Fruit fly (Drosophila melanogaster) whole organism, adult: Measurements from ENCODE around the gene miple1.

ENCODE experiments used
- CG11617 ChIP-seq: fragments of 200-800 bp; sonication (Bioruptor generic); optimal IDR thresholded peaks from 2 replicates; lab custom pipeline; 2017; ENCODE audit warnings: mild to moderate bottlenecking, missing biosample characterization, missing genetic modification reagents, missing genetic modification characterization
- CG12768 ChIP-seq: fragments of 200-800 bp; sonication (Bioruptor generic); optimal IDR thresholded peaks from 2 replicates; lab custom pipeline; 2017; ENCODE audit warnings: missing biosample characterization, missing genetic modification characterization, mild to moderate bottlenecking, moderate library complexity, missing genetic modification reagents
- CG14711 ChIP-seq: fragments of 200-800 bp; sonication (Bioruptor generic); optimal IDR thresholded peaks from 2 replicates; lab custom pipeline; 2018; ENCODE audit warnings: missing biosample characterization, mild to moderate bottlenecking, missing genetic modification characterization, moderate library complexity
- CG1620 ChIP-seq: fragments of 200-800 bp; sonication (Bioruptor generic); optimal IDR thresholded peaks from 2 replicates; lab custom pipeline; 2016; ENCODE audit warnings: missing biosample characterization, missing genetic modification characterization
- CG33017 ChIP-seq: fragments of 200-800 bp; sonication (Bioruptor generic); optimal IDR thresholded peaks from 2 replicates; lab custom pipeline; 2018; ENCODE audit warnings: missing biosample characterization, mild to moderate bottlenecking, missing genetic modification characterization, moderate library complexity
- CG5204 ChIP-seq: fragments of 200-800 bp; sonication (Bioruptor generic); optimal IDR thresholded peaks from 2 replicates; lab custom pipeline; 2016; ENCODE audit warnings: missing biosample characterization, missing genetic modification characterization
- CG7045 ChIP-seq: fragments of 200-800 bp; sonication (Bioruptor generic); optimal IDR thresholded peaks from 2 replicates; lab custom pipeline; 2017; ENCODE audit warnings: missing biosample characterization, mild to moderate bottlenecking, missing genetic modification characterization
- CG7101 ChIP-seq: fragments of 200-800 bp; sonication (Bioruptor generic); optimal IDR thresholded peaks from 2 replicates; lab custom pipeline; 2018; ENCODE audit warnings: missing biosample characterization, mild to moderate bottlenecking, missing genetic modification characterization, moderate library complexity
- Clk ChIP-seq: fragments of 200-800 bp; sonication (Bioruptor generic); optimal IDR thresholded peaks from 2 replicates; lab custom pipeline; 2017; ENCODE audit warnings: missing biosample characterization, missing genetic modification characterization
- Crg-1 ChIP-seq: fragments of 200-800 bp; sonication (Bioruptor generic); optimal IDR thresholded peaks from 2 replicates; lab custom pipeline; 2016; ENCODE audit warnings: missing biosample characterization, missing genetic modification characterization
- Hr96 ChIP-seq: fragments of 200-800 bp; sonication (Bioruptor generic); optimal IDR thresholded peaks from 2 replicates; lab custom pipeline; 2016; ENCODE audit warnings: missing biosample characterization, missing genetic modification characterization
- Mnt ChIP-seq: fragments of 200-800 bp; sonication (Bioruptor generic); optimal IDR thresholded peaks from 2 replicates; lab custom pipeline; 2016; ENCODE audit warnings: missing biosample characterization, mild to moderate bottlenecking, missing genetic modification characterization
- bab1 ChIP-seq: fragments of 200-800 bp; sonication (Bioruptor generic); optimal IDR thresholded peaks from 3 replicates; lab custom pipeline; 2019; ENCODE audit warnings: missing biosample characterization, mild to moderate bottlenecking, missing genetic modification characterization, moderate library complexity
- cic ChIP-seq: fragments of 200-800 bp; sonication (Bioruptor generic); optimal IDR thresholded peaks from 2 replicates; lab custom pipeline; 2017; ENCODE audit warnings: missing biosample characterization, mild to moderate bottlenecking, missing genetic modification characterization, moderate library complexity
- cnc ChIP-seq, 2 experiments: fragments of >200 bp; optimal IDR thresholded peaks; 2 replicates each; lab custom pipeline; 2017
- kay ChIP-seq: fragments of 200-800 bp; sonication (Bioruptor generic); peaks from one replicate; lab custom pipeline; 2016; ENCODE audit warnings: missing biosample characterization, missing genetic modification characterization, borderline replicate concordance
- ovo ChIP-seq: fragments of 200-800 bp; sonication (Bioruptor generic); optimal IDR thresholded peaks from 2 replicates; lab custom pipeline; 2016; ENCODE audit warnings: missing biosample characterization, missing genetic modification characterization
- pad ChIP-seq: fragments of 200-800 bp; sonication (Bioruptor generic); optimal IDR thresholded peaks from 3 replicates; lab custom pipeline; 2017; ENCODE audit warnings: missing biosample characterization, missing genetic modification characterization, mild to moderate bottlenecking, moderate library complexity, missing genetic modification reagents
- tj ChIP-seq: fragments of 200-800 bp; sonication (Bioruptor generic); optimal IDR thresholded peaks from 3 replicates; lab custom pipeline; 2017; ENCODE audit warnings: missing biosample characterization, mild to moderate bottlenecking, missing genetic modification characterization, moderate library complexity
- toe ChIP-seq: fragments of 200-800 bp; sonication (Bioruptor generic); optimal IDR thresholded peaks from 2 replicates; lab custom pipeline; 2016; ENCODE audit warnings: missing biosample characterization, missing genetic modification characterization

The miple1 gene

DNA sequence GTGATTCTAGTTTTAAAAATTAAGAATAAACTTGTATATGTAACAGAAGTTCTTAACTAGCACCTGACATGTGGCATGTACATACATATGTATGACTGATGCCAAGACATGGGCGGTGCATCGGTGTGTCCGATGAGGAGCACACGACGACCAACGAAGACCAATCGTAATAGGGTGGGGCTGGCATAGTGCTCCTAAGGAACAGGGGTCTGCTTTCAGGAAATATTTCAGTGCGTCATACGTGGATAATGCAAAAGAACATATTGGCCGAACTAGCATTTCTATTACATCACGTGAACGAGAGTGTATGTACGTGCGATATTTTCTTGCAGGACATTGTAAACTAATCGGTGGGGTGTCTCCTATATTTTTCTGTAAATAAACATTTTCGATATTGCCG is at the start of gene miple1:
Gene miple1 (plus strand): TSS at position 217 of the 400 bp plus-strand sequence.
- TF ChIP-seq tj (GFP tag; lab: Kevin White, UChicago) (no peak), CG12768 (GFP tag; lab: Kevin White, UChicago) (no peak), CG33017 (tag; lab: Kevin White, UChicago) (no peak), CG1620 (GFP tag; lab: Kevin White, UChicago) (no peak), CG11617 (GFP tag; lab: Kevin White, UChicago) (no peak), pad (GFP tag; lab: Kevin White, UChicago) (no peak), bab1 (GFP tag; lab: Kevin White, UChicago) (no peak), kay (GFP tag; lab: Kevin White, UChicago) (no peak)

DNA sequence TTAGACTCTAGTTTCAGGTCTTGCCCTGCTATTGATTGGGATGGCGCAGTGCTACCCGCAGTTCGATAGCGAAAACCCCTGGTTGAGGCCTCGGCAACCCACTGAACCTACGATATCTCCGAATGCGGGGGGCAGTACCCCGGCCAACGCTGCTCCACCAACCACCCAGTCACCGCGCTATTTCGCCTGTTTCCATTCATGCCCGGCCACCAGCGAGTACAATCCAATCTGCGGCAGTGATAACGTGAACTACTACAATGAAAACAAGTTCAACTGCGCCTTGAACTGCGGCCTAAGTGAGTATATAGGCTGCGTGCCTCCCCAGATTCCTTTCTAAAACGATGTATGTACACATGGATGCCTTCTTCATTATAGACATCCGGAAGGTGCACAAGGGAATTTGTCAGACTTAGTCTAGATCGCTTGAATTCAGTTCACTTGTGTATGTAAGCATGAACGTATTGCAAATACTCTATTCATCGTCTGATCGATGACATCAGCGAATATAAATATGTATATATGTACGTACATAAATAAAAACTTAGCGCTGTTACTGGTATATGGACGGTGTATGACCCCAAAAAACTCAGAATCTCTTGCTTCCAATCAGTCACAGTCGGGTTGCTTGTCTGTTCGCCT is 49.5 kb upstream of the miple1 start, which contains the start of gene CG13877:
Gene CG13877 (plus strand): TSS at position 589 of the 639 bp plus-strand sequence.
- peak; percentile 88 for TF ChIP-seq cic
- TF ChIP-seq CG7045 (GFP tag; lab: Kevin White, UChicago) = no peak
- no peak for TF ChIP-seq CG33017 (tag; lab: Kevin White, UChicago)
- TF ChIP-seq pad (GFP tag; lab: Kevin White, UChicago) = no peak
- no peak for TF ChIP-seq cnc (optimal IDR thresholded peaks at IDR 0.05; lab: Kevin White, UChicago)

DNA sequence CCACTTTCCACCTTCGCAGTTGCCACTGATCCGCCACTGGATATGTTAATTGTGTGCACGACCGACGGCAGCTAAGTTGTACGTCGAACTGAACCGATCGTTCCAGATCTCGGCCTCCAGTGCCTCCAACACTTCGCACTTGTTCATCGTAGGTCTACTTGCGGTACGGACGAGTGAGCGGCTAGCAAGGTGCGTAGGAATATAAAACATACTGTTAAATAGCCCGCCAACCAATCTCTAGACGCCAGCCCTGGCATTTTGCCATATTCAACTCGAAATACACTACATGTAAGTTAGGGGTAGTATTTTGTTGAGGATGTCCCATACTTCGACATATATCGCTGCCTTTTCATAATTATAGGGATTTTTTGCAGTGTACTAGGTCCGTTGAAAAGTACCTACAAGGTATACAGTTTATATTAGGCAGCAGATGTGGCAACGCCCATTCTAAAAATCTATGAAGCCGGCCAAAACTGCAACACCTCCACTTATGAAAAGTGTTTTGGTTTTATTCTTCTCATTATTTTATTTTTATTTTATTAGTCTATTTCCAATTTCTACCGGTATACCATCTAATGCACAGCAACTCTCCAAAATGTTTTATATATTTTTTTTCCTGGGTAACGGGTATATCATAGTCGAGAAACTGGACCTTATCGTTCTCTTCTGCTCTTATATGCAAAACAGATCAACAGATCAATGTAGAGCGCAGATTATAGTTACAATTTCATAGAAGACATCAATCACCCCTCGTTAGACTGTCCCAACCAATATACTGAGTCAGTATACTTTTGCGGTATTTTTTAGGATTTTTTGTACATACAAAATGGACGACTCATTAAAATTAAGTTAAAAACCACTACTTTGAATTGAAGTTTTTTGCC is 43.8 kb upstream of the miple1 start, which contains the start of the genes pyx and CG33229:
Gene pyx (minus strand): TSS at position 51 of the 884 bp plus-strand sequence.
Gene CG33229 (plus strand): TSS at position 834 of the 884 bp plus-strand sequence.
- TF ChIP-seq tj (GFP tag; lab: Kevin White, UChicago) (peak; percentile 58), bab1 (GFP tag; lab: Kevin White, UChicago) (peak; percentile 72), CG12768 (GFP tag; lab: Kevin White, UChicago) (peak; percentile 86), Crg-1 (GFP tag; lab: Kevin White, UChicago) (peak; percentile 73), CG11617 (GFP tag; lab: Kevin White, UChicago) (peak; percentile 79), cic (no peak), cnc (optimal IDR thresholded peaks at IDR 0.05; lab: Kevin White, UChicago) (no peak), kay (GFP tag; lab: Kevin White, UChicago) (no peak), CG1620 (GFP tag; lab: Kevin White, UChicago) (peak; percentile 75), CG7045 (GFP tag; lab: Kevin White, UChicago) (peak; percentile 80), CG33017 (tag; lab: Kevin White, UChicago) (peak; percentile 63), Mnt (GFP tag; lab: Kevin White, UChicago) (peak; percentile 52), pad (GFP tag; lab: Kevin White, UChicago) (peak; percentile 64), Hr96 (GFP tag; lab: Kevin White, UChicago) (peak; percentile 84), CG7101 (tag; lab: Kevin White, UChicago) (peak; percentile 74), ovo (GFP tag; lab: Kevin White, UChicago) (peak; percentile 79), toe (peak; percentile 91), CG5204 (GFP tag; lab: Kevin White, UChicago) (no peak), CG14711 (tag; lab: Kevin White, UChicago) (peak; percentile 18), Clk (GFP tag; lab: Kevin White, UChicago) (peak; percentile 40)

DNA sequence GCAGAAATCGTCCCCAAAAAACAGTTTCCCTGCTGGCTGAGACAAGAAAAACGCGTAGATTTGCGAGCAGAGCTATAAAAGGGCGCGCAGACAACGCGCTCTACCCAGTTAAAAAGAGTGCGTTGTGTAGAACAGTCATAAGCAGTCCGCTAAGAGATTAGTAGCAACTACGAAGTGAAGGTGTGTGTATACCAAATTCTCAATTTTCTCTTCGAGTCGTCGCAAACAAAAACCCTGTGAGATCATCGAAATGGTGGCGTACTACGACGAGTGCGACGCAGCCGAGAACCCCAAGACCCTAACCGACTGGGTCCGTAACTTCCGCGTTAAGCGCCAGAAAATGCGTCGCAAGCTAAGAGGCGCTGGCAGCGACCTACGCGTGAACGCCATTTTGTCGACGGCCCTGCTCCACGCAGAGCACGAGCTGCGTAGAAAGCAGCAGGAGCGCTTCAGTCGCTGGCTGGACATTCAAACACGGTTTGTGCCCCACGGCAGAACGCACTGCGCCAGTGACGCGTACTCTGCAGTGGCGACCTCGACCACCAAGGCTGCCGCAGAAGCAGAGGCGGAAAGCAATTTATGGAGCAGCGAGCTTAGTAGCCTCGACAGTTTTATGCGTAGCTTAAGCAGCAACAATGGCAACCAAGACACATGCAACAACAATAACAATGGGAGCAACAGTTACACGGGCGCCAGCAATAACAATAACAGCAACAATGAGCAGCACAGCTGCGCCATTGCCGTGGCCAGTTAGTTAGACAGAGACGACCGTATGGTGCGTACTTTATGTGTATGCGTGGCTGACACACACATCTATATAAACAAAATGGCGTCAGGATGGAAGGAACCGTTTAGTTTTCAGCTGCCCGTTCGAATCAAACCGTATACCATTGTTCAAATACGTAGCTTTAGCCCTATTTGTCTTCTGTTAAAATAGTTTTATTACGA is 42.8 kb upstream of the miple1 start:
- TF ChIP-seq cnc (optimal IDR thresholded peaks at IDR 0.05; lab: Kevin White, UChicago) (no peak), CG12768 (GFP tag; lab: Kevin White, UChicago) (peak; percentile 12), cic (peak; percentile 21), tj (GFP tag; lab: Kevin White, UChicago) (peak; percentile 16), CG1620 (GFP tag; lab: Kevin White, UChicago) (peak; percentile 55), Mnt (GFP tag; lab: Kevin White, UChicago) (peak; percentile 44), Hr96 (GFP tag; lab: Kevin White, UChicago) (no peak), ovo (GFP tag; lab: Kevin White, UChicago) (peak; percentile 95), Clk (GFP tag; lab: Kevin White, UChicago) (no peak), CG7045 (GFP tag; lab: Kevin White, UChicago) (peak; percentile 6), Crg-1 (GFP tag; lab: Kevin White, UChicago) (no peak), CG11617 (GFP tag; lab: Kevin White, UChicago) (peak; percentile 25)

DNA sequence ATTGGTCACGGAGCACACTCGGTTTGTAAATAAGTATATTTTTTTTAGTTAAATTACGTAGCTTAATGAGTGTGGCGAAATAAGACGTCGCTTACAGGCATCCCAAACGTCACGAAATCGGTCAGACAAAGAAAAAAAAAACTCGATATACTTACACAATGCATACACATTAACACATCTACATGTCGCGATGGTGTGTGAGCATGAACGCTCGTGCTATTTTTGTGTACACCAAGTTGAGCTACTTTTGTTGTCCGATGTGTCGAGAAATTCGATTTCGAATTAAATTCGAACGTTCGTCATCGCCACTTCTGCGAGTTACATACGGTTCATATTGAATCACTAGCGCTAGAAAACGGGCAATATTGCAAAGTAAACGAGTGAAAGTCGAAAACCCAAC is 42.0 kb upstream of the miple1 start:
- no peak for TF ChIP-seq CG33017 (tag; lab: Kevin White, UChicago)
- TF ChIP-seq Mnt (GFP tag; lab: Kevin White, UChicago) = peak; percentile 33
- peak; percentile 99 for TF ChIP-seq kay (GFP tag; lab: Kevin White, UChicago)
- TF ChIP-seq cic = peak; percentile 33
